Fruit fly (Drosophila melanogaster) whole organism, embryonic: Measurements from ENCODE around the gene Wdr33.

Experiments used
- CG14965 ChIP-seq: fragments of 200-800 bp; sonication (Bioruptor generic); optimal IDR thresholded peaks from 2 replicates; lab custom pipeline; 2016; ENCODE audit warnings: missing biosample characterization, missing genetic modification characterization, borderline replicate concordance
- CG7372 ChIP-seq: fragments of 200-800 bp; sonication (Bioruptor generic); IDR thresholded peaks from 2 replicates; pipeline ENCODE4 v1.3.6; 2022; ENCODE audit warnings: missing biosample characterization, missing genetic modification characterization
- CG7556 ChIP-seq: fragments of 200-800 bp; sonication (Bioruptor generic); optimal IDR thresholded peaks from 2 replicates; lab custom pipeline; 2017; ENCODE audit warnings: missing biosample characterization, mild to moderate bottlenecking, missing genetic modification characterization
- CG8765 ChIP-seq: fragments of 200-800 bp; sonication (Bioruptor generic); IDR thresholded peaks from 2 replicates; pipeline ENCODE4 v1.3.6; 2022; ENCODE audit warnings: missing biosample characterization, missing genetic modification characterization
- Poxn ChIP-seq: fragments of 200-800 bp; sonication (Bioruptor generic); IDR thresholded peaks from 2 replicates; pipeline ENCODE4 v1.3.6; 2022; ENCODE audit warnings: missing biosample characterization, missing genetic modification characterization
- crc ChIP-seq: fragments of 200-800 bp; sonication (Bioruptor generic); optimal IDR thresholded peaks from 2 replicates; lab custom pipeline; 2016; ENCODE audit warnings: missing biosample characterization, missing genetic modification characterization
- psq ChIP-seq: fragments of 200-800 bp; sonication (Bioruptor generic); optimal IDR thresholded peaks from 2 replicates; lab custom pipeline; 2017; ENCODE audit warnings: missing biosample characterization, missing genetic modification characterization

DNA sequence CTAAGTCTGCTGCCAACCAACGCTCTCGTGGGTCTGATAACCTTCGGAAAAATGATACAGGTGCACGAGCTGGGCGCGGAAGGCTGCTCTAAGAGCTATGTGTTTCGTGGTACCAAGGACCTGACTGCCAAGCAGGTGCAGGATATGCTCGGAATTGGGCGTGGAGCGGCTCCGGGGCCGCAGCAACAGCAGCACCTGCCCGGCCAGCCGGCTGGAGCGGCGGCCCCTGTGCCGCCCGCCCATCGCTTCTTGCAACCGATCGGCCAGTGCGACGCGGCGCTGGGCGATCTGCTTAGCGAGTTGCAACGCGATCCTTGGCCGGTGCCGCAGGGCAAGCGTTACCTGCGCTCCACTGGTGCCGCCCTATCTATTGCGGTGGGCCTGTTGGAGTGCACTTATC, 10.5 kb upstream of the Wdr33 start:
- TF ChIP-seq CG7556 (GFP tag; lab: Kevin White, UChicago) (no peak), psq (GFP tag; lab: Kevin White, UChicago) (no peak), CG14965 (GFP tag; lab: Kevin White, UChicago) (no peak), crc (GFP tag; lab: Kevin White, UChicago) (no peak), Poxn (GFP tag; lab: Robert Waterston, UW) (no peak), CG7372 (GFP tag; lab: Robert Waterston, UW) (no peak), CG8765 (GFP tag; lab: Robert Waterston, UW) (no peak)
